Fruit fly (Drosophila melanogaster): ENCODE data around the gene CG2841.

Gene CG2841

DNA sequence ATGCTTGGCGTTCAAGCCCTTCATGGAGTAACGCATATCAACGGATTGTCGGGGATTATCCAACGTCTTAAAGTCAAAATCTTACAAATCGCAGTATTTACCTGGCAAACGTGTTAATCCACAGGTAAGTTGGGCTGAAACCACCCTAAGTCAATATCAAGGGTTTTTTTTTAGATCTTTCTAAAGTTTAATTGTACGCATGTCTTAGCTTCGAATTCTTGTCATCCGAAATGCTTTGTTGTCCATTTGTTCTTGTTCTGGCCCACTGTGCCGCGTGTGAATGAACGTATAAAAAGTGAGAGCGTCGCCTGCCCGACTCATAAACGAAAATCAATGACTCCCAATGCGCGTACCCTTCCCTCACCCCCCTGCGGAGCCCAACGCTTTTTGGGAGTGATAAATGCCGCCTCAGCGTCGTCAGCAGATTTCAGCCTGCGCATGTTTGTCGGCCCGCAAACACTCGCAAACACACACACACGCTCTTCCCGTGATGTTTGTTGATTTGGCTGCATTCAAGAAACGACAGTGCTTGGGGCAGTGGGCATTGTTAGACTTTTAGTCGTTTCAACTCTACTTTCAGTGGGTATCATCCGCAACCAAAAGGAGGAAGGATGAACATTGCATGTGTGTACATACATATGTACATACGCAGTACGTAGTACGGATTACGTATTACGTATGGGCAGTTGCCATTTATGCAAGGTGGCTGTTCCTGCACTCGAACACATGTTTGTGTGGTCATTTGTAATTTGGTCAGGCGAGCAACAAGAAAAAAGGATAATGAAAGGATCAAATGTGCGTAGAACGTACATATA is 69.7 kb downstream of the CG2841 start:
- TF ChIP-seq toe (GFP tag; optimal IDR thresholded peaks at IDR 0.05) (peak; percentile 69), cic (GFP tag; optimal IDR thresholded peaks at IDR 0.05) (peak; percentile 57), CG5204 (GFP tag; optimal IDR thresholded peaks at IDR 0.05) (peak; percentile 82), cnc (optimal IDR thresholded peaks at IDR 0.05) (no peak), CG7045 (GFP tag; optimal IDR thresholded peaks at IDR 0.05) (peak; percentile 71), Crg-1 (GFP tag; optimal IDR thresholded peaks at IDR 0.05) (peak; percentile 69), Hr96 (GFP tag; optimal IDR thresholded peaks at IDR 0.05) (peak; percentile 95), CG12768 (GFP tag; optimal IDR thresholded peaks at IDR 0.05) (peak; percentile 83), pad (GFP tag; optimal IDR thresholded peaks at IDR 0.05) (peak; percentile 74), ovo (GFP tag; optimal IDR thresholded peaks at IDR 0.05) (peak; percentile 58), CG33017 (tag; optimal IDR thresholded peaks at IDR 0.05) (peak; percentile 69), CG7101 (tag; optimal IDR thresholded peaks at IDR 0.05) (peak; percentile 86), bab1 (GFP tag; optimal IDR thresholded peaks at IDR 0.05) (peak; percentile 88), Clk (GFP tag; optimal IDR thresholded peaks at IDR 0.05) (peak; percentile 67), CG1620 (GFP tag; optimal IDR thresholded peaks at IDR 0.05) (peak; percentile 83), kay (GFP tag; ENCODE audit: borderline replicate concordance) (no peak), CG11617 (GFP tag; optimal IDR thresholded peaks at IDR 0.05) (peak; percentile 94), CG14711 (tag; optimal IDR thresholded peaks at IDR 0.05) (peak; percentile 76), tj (GFP tag; optimal IDR thresholded peaks at IDR 0.05) (peak; percentile 98), Mnt (GFP tag; optimal IDR thresholded peaks at IDR 0.05) (peak; percentile 73)

DNA sequence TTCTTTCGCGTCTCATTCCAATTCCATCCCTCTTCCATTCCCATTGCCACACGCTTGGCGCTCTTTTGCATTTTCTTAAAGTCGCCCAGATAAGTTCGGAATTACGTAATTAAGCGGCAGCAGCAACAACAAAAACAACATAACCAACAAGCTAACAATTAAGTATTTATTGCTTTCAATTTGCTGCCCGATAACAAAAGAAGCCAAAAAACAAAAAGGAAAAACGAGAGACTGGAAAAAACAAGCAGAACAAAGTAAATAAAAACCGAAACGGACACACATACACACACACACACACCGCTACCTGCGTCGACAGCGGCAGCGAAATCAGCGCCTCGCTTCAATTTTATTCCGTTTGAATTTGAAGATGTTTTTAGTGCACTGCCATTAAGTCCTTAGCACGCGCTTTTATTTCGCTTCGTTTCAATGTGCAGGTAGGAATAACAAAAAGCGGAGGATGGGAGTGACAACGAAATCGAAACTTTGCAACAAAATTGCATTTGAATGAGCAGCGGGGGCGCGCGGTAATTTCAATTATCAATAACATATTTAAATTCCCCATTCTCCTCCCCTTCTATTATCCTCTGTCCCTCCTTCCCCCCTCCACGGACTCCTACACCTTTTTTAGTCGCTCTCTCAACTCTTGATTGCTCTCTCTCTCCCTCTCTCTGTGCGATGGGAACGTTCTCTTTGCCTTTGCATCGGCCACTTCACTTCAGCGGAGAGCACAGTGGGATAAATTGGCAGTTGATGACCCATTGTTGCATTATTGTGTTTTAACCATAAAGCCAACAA is 70.5 kb downstream of the CG2841 start, which contains the start of gene Raf:
Gene Raf (plus strand): TSS at position 32 of the 795 bp plus-strand sequence.
- no peak for TF ChIP-seq toe (GFP tag; optimal IDR thresholded peaks at IDR 0.05)
- TF ChIP-seq Clk (GFP tag; optimal IDR thresholded peaks at IDR 0.05): no peak
- TF ChIP-seq ovo (GFP tag; optimal IDR thresholded peaks at IDR 0.05): peak; percentile 72
- peak; percentile 79 for TF ChIP-seq Crg-1 (GFP tag; optimal IDR thresholded peaks at IDR 0.05)
- TF ChIP-seq pad (GFP tag; optimal IDR thresholded peaks at IDR 0.05): peak; percentile 84
- no peak for TF ChIP-seq CG7045 (GFP tag; optimal IDR thresholded peaks at IDR 0.05)
- TF ChIP-seq bab1 (GFP tag; optimal IDR thresholded peaks at IDR 0.05): no peak
- TF ChIP-seq Mnt (GFP tag; optimal IDR thresholded peaks at IDR 0.05): no peak
- TF ChIP-seq tj (GFP tag; optimal IDR thresholded peaks at IDR 0.05): no peak
- TF ChIP-seq CG14711 (tag; optimal IDR thresholded peaks at IDR 0.05): no peak

Measured in whole organism, adult.